Worm (Caenorhabditis elegans): ENCODE results near the gene pam-1.

DNA sequence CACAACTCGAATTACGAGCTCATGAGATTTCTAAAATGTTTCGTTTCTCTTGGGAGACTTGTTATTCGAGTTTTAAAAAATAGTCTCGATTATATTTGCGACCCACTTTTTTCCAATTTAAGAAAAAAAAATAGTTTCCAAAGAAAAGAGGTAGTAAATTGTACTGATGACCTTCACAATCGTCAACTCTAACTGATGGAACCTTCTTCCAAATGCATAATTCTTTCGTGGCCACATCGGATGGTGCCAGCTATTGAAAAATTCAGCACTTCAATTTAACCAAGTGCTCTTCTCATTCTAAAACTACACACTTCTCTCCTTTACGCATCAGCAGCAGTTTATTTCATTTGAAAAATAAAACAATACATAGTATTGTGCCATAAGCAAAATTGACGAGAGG, 7.0 kb downstream of the pam-1 start:
- TF ChIP-seq unc-62 (GFP tag; optimal IDR thresholded peaks at IDR 0.05) = no peak
- TF ChIP-seq fos-1 (tag; optimal IDR thresholded peaks at IDR 0.05) = no peak
- TF ChIP-seq ZK546.5 (tag; optimal IDR thresholded peaks at IDR 0.05) = no peak
- no peak for TF ChIP-seq lin-39 (tag; optimal IDR thresholded peaks at IDR 0.05)
- no peak for TF ChIP-seq elt-3 (tag; optimal IDR thresholded peaks at IDR 0.05)
- no peak for TF ChIP-seq nhr-12 (tag; optimal IDR thresholded peaks at IDR 0.05)
- TF ChIP-seq ztf-4 (tag; optimal IDR thresholded peaks at IDR 0.05) = no peak
- no peak for TF ChIP-seq elt-1 (tag; optimal IDR thresholded peaks at IDR 0.05)
- TF ChIP-seq ceh-82 (tag; optimal IDR thresholded peaks at IDR 0.05) = no peak
- no peak for TF ChIP-seq aly-2 (tag; optimal IDR thresholded peaks at IDR 0.05)
- no peak for TF ChIP-seq Y55F3AM.14 (GFP tag; optimal IDR thresholded peaks at IDR 0.05)
- TF ChIP-seq snpc-4 (tag; optimal IDR thresholded peaks at IDR 0.05) = no peak
- TF ChIP-seq egl-27 (tag; optimal IDR thresholded peaks at IDR 0.05) = no peak

Measured in whole organism, L2 larva.